Fruit fly (Drosophila melanogaster): ENCODE data around the gene MED6.
A peak's percentile ranks its signal among the peaks of the same experiment; 100 is the strongest.

MED6 gene

dm6 chr3R:9808946-9809545 is 40.3 kb upstream of the MED6 start, which contains the start of gene FBXO11 (continued):
- TF ChIP-seq CG17568 (GFP tag; optimal IDR thresholded peaks at IDR 0.05) (no peak), NC2β (GFP tag; optimal IDR thresholded peaks at IDR 0.05) (peak; percentile 7), Chrac-16 (GFP tag; optimal IDR thresholded peaks at IDR 0.05) (no peak), Mrtf (GFP tag; IDR thresholded peaks at IDR 0.05) (no peak), CG7839 (tag; optimal IDR thresholded peaks at IDR 0.05) (no peak), nom (GFP tag; optimal IDR thresholded peaks at IDR 0.05) (peak; percentile 90), CG3847 (GFP tag; IDR thresholded peaks at IDR 0.05) (no peak), cg (GFP tag; optimal IDR thresholded peaks at IDR 0.05) (peak; percentile 94), Rx (GFP tag; IDR thresholded peaks at IDR 0.05) (no peak), Bgb (GFP tag; IDR thresholded peaks at IDR 0.05; ENCODE audit: partially characterized antibody) (peak; percentile 33; the same call in 1 of the 2 replicates), unpg (GFP tag; optimal IDR thresholded peaks at IDR 0.05) (no peak), CG10654 (GFP tag; optimal IDR thresholded peaks at IDR 0.05) (no peak), CG17612 (GFP tag; IDR thresholded peaks at IDR 0.05) (no peak), Pdp1 (GFP tag; optimal IDR thresholded peaks at IDR 0.05) (no peak), eyg (GFP tag; optimal IDR thresholded peaks at IDR 0.05) (no peak), Aef1 (GFP tag; IDR thresholded peaks at IDR 0.05) (no peak), CG13624 (GFP tag; optimal IDR thresholded peaks at IDR 0.05) (peak; percentile 25), ro (GFP tag; IDR thresholded peaks at IDR 0.05) (no peak), ash1 (GFP tag; optimal IDR thresholded peaks at IDR 0.05) (no peak), CG13894 (tag; optimal IDR thresholded peaks at IDR 0.05) (no peak), tgo (GFP tag; IDR thresholded peaks at IDR 0.05) (no peak), vfl (GFP tag; optimal IDR thresholded peaks at IDR 0.05) (no peak), lmd (GFP tag; IDR thresholded peaks at IDR 0.05) (no peak), CG4404 (GFP tag; IDR thresholded peaks at IDR 0.05) (no peak), Med (GFP tag) (peak; percentile 80), CG16779 (GFP tag; IDR thresholded peaks at IDR 0.05) (no peak), toy (GFP tag; IDR thresholded peaks at IDR 0.05) (no peak), gsb-n (tag; optimal IDR thresholded peaks at IDR 0.05) (no peak), h (optimal IDR thresholded peaks at IDR 0.05) (no peak), CG16813 (GFP tag; IDR thresholded peaks at IDR 0.05; ENCODE audit: partially characterized antibody) (peak; percentile 18; the same call in 1 of the 3 replicates), CG10147 (GFP tag; optimal IDR thresholded peaks at IDR 0.05) (no peak), CG7963 (GFP tag; IDR thresholded peaks at IDR 0.05; ENCODE audit: partially characterized antibody) (no peak), odd (GFP tag; optimal IDR thresholded peaks at IDR 0.05) (no peak), CG13296 (GFP tag; optimal IDR thresholded peaks at IDR 0.05) (no peak), CG10321 (GFP tag; IDR thresholded peaks at IDR 0.05) (peak; percentile 98), dmrt11E (tag; optimal IDR thresholded peaks at IDR 0.05) (no peak), CG34376 (GFP tag; optimal IDR thresholded peaks at IDR 0.05) (no peak), mam (GFP tag; optimal IDR thresholded peaks at IDR 0.05) (no peak), Abd-B (GFP tag; optimal IDR thresholded peaks at IDR 0.05) (no peak), CG11398 (GFP tag; optimal IDR thresholded peaks at IDR 0.05) (no peak), CG12942 (GFP tag; optimal IDR thresholded peaks at IDR 0.05) (no peak), Dip2 (GFP tag; IDR thresholded peaks at IDR 0.05) (no peak), MBD-R2 (GFP tag; IDR thresholded peaks at IDR 0.05) (peak; percentile 59), az2 (GFP tag; optimal IDR thresholded peaks at IDR 0.05) (no peak), CG17186 (GFP tag; optimal IDR thresholded peaks at IDR 0.05) (no peak), CG4707 (GFP tag; optimal IDR thresholded peaks at IDR 0.05) (no peak), gcm (GFP tag; optimal IDR thresholded peaks at IDR 0.05) (peak; percentile 7), CG10959 (GFP tag; IDR thresholded peaks at IDR 0.05) (no peak), CG8089 (GFP tag; optimal IDR thresholded peaks at IDR 0.05) (no peak), Ets97D (GFP tag; optimal IDR thresholded peaks at IDR 0.05) (peak; percentile 49), CG11695 (GFP tag; IDR thresholded peaks at IDR 0.05) (no peak)
